Worm (Caenorhabditis elegans) whole organism, L3 larva: Measurements from ENCODE around the gene bcmo-2.
A peak's percentile ranks its signal among the peaks of the same experiment; 100 is the strongest.

Source experiments
- ama-1 ChIP-seq: fragments of 150-350 bp; optimal IDR thresholded peaks from 2 replicates; lab custom pipeline; 2018
- ceh-82 ChIP-seq: fragments of 150-350 bp; optimal IDR thresholded peaks from 2 replicates; lab custom pipeline; 2014; ENCODE audit warnings: missing biosample characterization, missing genetic modification characterization
- lin-15B ChIP-seq: fragments of 150-350 bp; optimal IDR thresholded peaks from 2 replicates; lab custom pipeline; 2014; ENCODE audit warnings: missing biosample characterization, missing genetic modification characterization
- mml-1 ChIP-seq: fragments of 150-350 bp; sonication (generic microtip); optimal IDR thresholded peaks from 3 replicates; lab custom pipeline; 2014; ENCODE audit warnings: missing biosample characterization, missing genetic modification characterization
- nfya-1 ChIP-seq: sonication (generic microtip); optimal IDR thresholded peaks from 2 replicates; lab custom pipeline; 2017; ENCODE audit warnings: missing genetic modification characterization, mild to moderate bottlenecking, missing compliant biosample characterization, antibody characterized with exemption, moderate library complexity; ENCODE audit not compliant: insufficient read depth
- nhr-11 ChIP-seq: fragments of 150-350 bp; optimal IDR thresholded peaks from 2 replicates; lab custom pipeline; 2014; ENCODE audit warnings: missing biosample characterization, missing genetic modification characterization
- snpc-4 ChIP-seq: fragments of 150-350 bp; optimal IDR thresholded peaks from 2 replicates; lab custom pipeline; 2014; ENCODE audit warnings: missing biosample characterization, missing genetic modification characterization

ce11 chrII:3896920-3897319 is 13.7 kb downstream of the bcmo-2 start:
- no peak for TF ChIP-seq mml-1 (tag; lab: Kevin White, UChicago)
- TF ChIP-seq ceh-82: no peak
- no peak for TF ChIP-seq nhr-11 (tag; lab: Kevin White, UChicago)
- no peak for TF ChIP-seq snpc-4 (tag; lab: Kevin White, UChicago)
- no peak for TF ChIP-seq ama-1
- TF ChIP-seq lin-15B: no peak
- peak; percentile 61 for TF ChIP-seq nfya-1 (tag; lab: Kevin White, UChicago)
